Fruit fly (Drosophila melanogaster) whole organism, embryonic: ENCODE data around the gene Nin.

Experiments used
- Abd-B ChIP-seq: fragments of 200-800 bp; sonication (Bioruptor generic); optimal IDR thresholded peaks from 2 replicates; lab custom pipeline; 2018; ENCODE audit warnings: missing biosample characterization, mild to moderate bottlenecking, missing genetic modification characterization, moderate library complexity
- Adf1 ChIP-seq: fragments of 200-800 bp; sonication (Bioruptor generic); IDR thresholded peaks from 2 replicates; pipeline ENCODE4 v1.3.6; 2022; ENCODE audit warnings: missing biosample characterization, missing genetic modification characterization
- Antp ChIP-seq: fragments of 200-800 bp; sonication (Bioruptor generic); optimal IDR thresholded peaks from 3 replicates; lab custom pipeline; 2016; ENCODE audit warnings: missing biosample characterization, missing genetic modification characterization
- B-H1 ChIP-seq: fragments of 200-800 bp; sonication (Bioruptor generic); IDR thresholded peaks from 3 replicates; pipeline ENCODE4 v1.3.6; 2022; ENCODE audit warnings: missing biosample characterization, missing genetic modification characterization
- CG10267 ChIP-seq: fragments of 200-800 bp; sonication (Bioruptor generic); optimal IDR thresholded peaks from 2 replicates; lab custom pipeline; 2018; ENCODE audit warnings: missing biosample characterization, mild to moderate bottlenecking, missing genetic modification characterization, moderate library complexity
- CG10543 ChIP-seq: fragments of 200-800 bp; sonication (Bioruptor generic); optimal IDR thresholded peaks from 3 replicates; lab custom pipeline; 2017; ENCODE audit warnings: missing biosample characterization, mild to moderate bottlenecking, missing genetic modification characterization, moderate library complexity
- CG11696 ChIP-seq: fragments of 200-800 bp; sonication (Bioruptor generic); IDR thresholded peaks from 2 replicates; pipeline ENCODE4 v1.3.6; 2022; ENCODE audit warnings: missing biosample characterization, missing genetic modification characterization
- CG15601 ChIP-seq: fragments of 200-800 bp; sonication (Bioruptor generic); optimal IDR thresholded peaks from 3 replicates; lab custom pipeline; 2019; ENCODE audit warnings: missing biosample characterization, mild to moderate bottlenecking, missing genetic modification characterization, moderate library complexity
- CG15696 ChIP-seq: fragments of 200-800 bp; sonication (Bioruptor generic); optimal IDR thresholded peaks from 2 replicates; lab custom pipeline; 2019; ENCODE audit warnings: missing biosample characterization, mild to moderate bottlenecking, missing genetic modification characterization, moderate library complexity
- CG16779 ChIP-seq: fragments of 200-800 bp; sonication (Bioruptor generic); IDR thresholded peaks from 2 replicates; pipeline ENCODE4 v1.3.6; 2022; ENCODE audit warnings: missing biosample characterization, missing genetic modification characterization
- CG16813 ChIP-seq: fragments of 200-800 bp; sonication (Bioruptor generic); IDR thresholded peaks from 3 replicates; pipeline ENCODE4 v1.3.6; 2022; ENCODE audit warnings: missing biosample characterization, missing genetic modification characterization; ENCODE audit not compliant: partially characterized antibody
- CG18011 ChIP-seq: fragments of 200-800 bp; sonication (Bioruptor generic); optimal IDR thresholded peaks from 2 replicates; lab custom pipeline; 2017; ENCODE audit warnings: missing biosample characterization, missing genetic modification characterization, mild to moderate bottlenecking, moderate library complexity, missing genotype
- CG18599 ChIP-seq: fragments of 200-800 bp; sonication (Bioruptor generic); optimal IDR thresholded peaks from 3 replicates; lab custom pipeline; 2017; ENCODE audit warnings: missing biosample characterization, missing genetic modification characterization, mild to moderate bottlenecking, moderate library complexity, missing genetic modification reagents
- CG2875 ChIP-seq: fragments of 200-800 bp; sonication (Bioruptor generic); optimal IDR thresholded peaks from 2 replicates; lab custom pipeline; 2017; ENCODE audit warnings: missing biosample characterization, mild to moderate bottlenecking, missing genetic modification characterization, missing genetic modification reagents
- CG3065 ChIP-seq: fragments of 200-800 bp; sonication (Bioruptor generic); optimal IDR thresholded peaks from 2 replicates; lab custom pipeline; 2016; ENCODE audit warnings: missing biosample characterization, missing genetic modification characterization
- CG32772 ChIP-seq: fragments of 200-800 bp; sonication (Bioruptor generic); IDR thresholded peaks from 2 replicates; pipeline ENCODE4 v1.3.6; 2022; ENCODE audit warnings: missing biosample characterization, missing genetic modification characterization
- CG34376 ChIP-seq: fragments of 200-800 bp; sonication (Bioruptor generic); optimal IDR thresholded peaks from 2 replicates; lab custom pipeline; 2018; ENCODE audit warnings: missing biosample characterization, mild to moderate bottlenecking, missing genetic modification characterization
- E2f2 ChIP-seq: fragments of 200-800 bp; sonication (Bioruptor generic); IDR thresholded peaks from 2 replicates; pipeline ENCODE4 v1.3.6; 2022; ENCODE audit warnings: missing biosample characterization, missing genetic modification characterization
- Hey ChIP-seq: fragments of 200-800 bp; sonication (Bioruptor generic); optimal IDR thresholded peaks from 3 replicates; lab custom pipeline; 2018; ENCODE audit warnings: missing biosample characterization, mild to moderate bottlenecking, missing genetic modification characterization
- Max ChIP-seq: fragments of 200-800 bp; sonication (Bioruptor generic); optimal IDR thresholded peaks from 2 replicates; lab custom pipeline; 2016; ENCODE audit warnings: missing biosample characterization, mild to moderate bottlenecking, missing genetic modification characterization
- Meics ChIP-seq: fragments of 200-800 bp; sonication (Bioruptor generic); optimal IDR thresholded peaks from 2 replicates; lab custom pipeline; 2017; ENCODE audit warnings: missing biosample characterization, mild to moderate bottlenecking, missing genetic modification characterization
- PHDP ChIP-seq: fragments of 200-800 bp; sonication (Bioruptor generic); optimal IDR thresholded peaks from 3 replicates; lab custom pipeline; 2018; ENCODE audit warnings: missing biosample characterization, mild to moderate bottlenecking, missing genetic modification characterization, moderate library complexity
- Rx ChIP-seq: fragments of 200-800 bp; sonication (Bioruptor generic); IDR thresholded peaks from 2 replicates; pipeline ENCODE4 v1.3.6; 2022; ENCODE audit warnings: missing biosample characterization, missing genetic modification characterization
- Scr ChIP-seq: fragments of 200-800 bp; sonication (Bioruptor generic); IDR thresholded peaks from 2 replicates; pipeline ENCODE4 v1.3.6; 2022; ENCODE audit warnings: missing biosample characterization, missing genetic modification characterization; ENCODE audit not compliant: partially characterized antibody
- Sin3A ChIP-seq: fragments of >200 bp; optimal IDR thresholded peaks from 2 replicates; lab custom pipeline; 2018
- Sry-β ChIP-seq: fragments of 200-800 bp; sonication (Bioruptor generic); optimal IDR thresholded peaks from 2 replicates; lab custom pipeline; 2018; ENCODE audit warnings: missing biosample characterization, mild to moderate bottlenecking, missing genetic modification characterization, moderate library complexity
- Stat92E ChIP-seq, 3 experiments: fragments of >200 bp in 2 of 3; fragments of 200-800 bp in 1 of 3; sonication (Bioruptor generic) in 1 of 3; optimal IDR thresholded peaks; 2 replicates each; lab custom pipeline; 2017 to 2019; ENCODE audit warnings: missing biosample characterization in 3 of 3, missing genetic modification characterization in 3 of 3, mild to moderate bottlenecking in 1 of 3, moderate library complexity in 1 of 3
- Trl ChIP-seq, 3 experiments: fragments of >200 bp in 2 of 3; fragments of 200-800 bp in 1 of 3; sonication (Bioruptor generic) in 1 of 3; optimal IDR thresholded peaks; 2 replicates in 1 of 3; 3 replicates in 2 of 3; lab custom pipeline; 2016 to 2017; ENCODE audit warnings: missing biosample characterization in 1 of 3, missing genetic modification characterization in 1 of 3
- ac ChIP-seq: fragments of 200-800 bp; sonication (Bioruptor generic); optimal IDR thresholded peaks from 3 replicates; lab custom pipeline; 2017; ENCODE audit warnings: missing biosample characterization, mild to moderate bottlenecking, missing genetic modification characterization
- chn ChIP-seq: fragments of 200-800 bp; sonication (Bioruptor generic); optimal IDR thresholded peaks from 2 replicates; lab custom pipeline; 2016; ENCODE audit warnings: missing biosample characterization, missing genetic modification characterization
- ci ChIP-seq: fragments of 200-800 bp; sonication (Bioruptor generic); IDR thresholded peaks from 3 replicates; pipeline ENCODE4 v1.3.6; 2022; ENCODE audit warnings: missing biosample characterization, missing genetic modification characterization
- dan ChIP-seq: fragments of 200-800 bp; sonication (Bioruptor generic); IDR thresholded peaks from 2 replicates; pipeline ENCODE4 v1.3.6; 2022; ENCODE audit warnings: missing biosample characterization, missing genetic modification characterization
- dmrt11E ChIP-seq: fragments of 200-800 bp; sonication (Bioruptor generic); optimal IDR thresholded peaks from 3 replicates; lab custom pipeline; 2018; ENCODE audit warnings: missing biosample characterization, mild to moderate bottlenecking, missing genetic modification characterization, moderate library complexity
- dpn ChIP-seq, 2 experiments: fragments of 200-800 bp; sonication (Bioruptor generic); optimal IDR thresholded peaks; 3 replicates each; lab custom pipeline; 2016; ENCODE audit warnings: missing biosample characterization in 2 of 2, missing genetic modification characterization in 2 of 2
- dysf ChIP-seq: fragments of 200-800 bp; sonication (Bioruptor generic); IDR thresholded peaks from 3 replicates; pipeline ENCODE4 v1.3.6; 2022; ENCODE audit warnings: missing biosample characterization, missing genetic modification characterization
- gce ChIP-seq: fragments of 200-800 bp; sonication (Bioruptor generic); IDR thresholded peaks from 3 replicates; pipeline ENCODE4 v1.3.6; 2022; ENCODE audit warnings: missing biosample characterization, missing genetic modification characterization
- hbn ChIP-seq: fragments of 200-800 bp; sonication (Bioruptor generic); IDR thresholded peaks from 2 replicates; pipeline ENCODE4 v1.3.6; 2022; ENCODE audit warnings: missing biosample characterization, missing genetic modification characterization; ENCODE audit not compliant: partially characterized antibody
- ind ChIP-seq: fragments of 200-800 bp; sonication (Bioruptor generic); optimal IDR thresholded peaks from 3 replicates; lab custom pipeline; 2016; ENCODE audit warnings: missing biosample characterization, missing genetic modification characterization
- inv ChIP-seq: fragments of 200-800 bp; sonication (Bioruptor generic); IDR thresholded peaks from 2 replicates; pipeline ENCODE4 v1.3.6; 2022; ENCODE audit warnings: missing biosample characterization, missing genetic modification characterization; ENCODE audit not compliant: partially characterized antibody
- p53 ChIP-seq: fragments of 200-800 bp; sonication (Bioruptor generic); optimal IDR thresholded peaks from 2 replicates; lab custom pipeline; 2016; ENCODE audit warnings: missing biosample characterization, missing genetic modification characterization
- pan ChIP-seq, 4 experiments: fragments of >200 bp in 3 of 4; fragments of 200-800 bp in 1 of 4; sonication (Bioruptor generic) in 1 of 4; optimal IDR thresholded peaks in 3 of 4; IDR thresholded peaks in 1 of 4; 2 replicates each; pipeline versions ENCODE4 v1.3.6 to Lab custom; 2017 to 2022; ENCODE audit warnings: missing biosample characterization in 2 of 4, missing genetic modification characterization in 2 of 4, mixed read lengths in 1 of 4
- pfk ChIP-seq: fragments of 200-800 bp; sonication (Bioruptor generic); optimal IDR thresholded peaks from 2 replicates; lab custom pipeline; 2018; ENCODE audit warnings: missing biosample characterization, mild to moderate bottlenecking, missing genetic modification characterization, moderate library complexity
- sob ChIP-seq: fragments of 200-800 bp; sonication (Bioruptor generic); IDR thresholded peaks from 2 replicates; pipeline ENCODE4 v1.3.6; 2022; ENCODE audit warnings: missing biosample characterization, missing genetic modification characterization
- tgo ChIP-seq: fragments of 200-800 bp; sonication (Bioruptor generic); IDR thresholded peaks from 3 replicates; pipeline ENCODE4 v1.3.6; 2022; ENCODE audit warnings: missing biosample characterization, missing genetic modification characterization
- trem ChIP-seq: fragments of 200-800 bp; optimal IDR thresholded peaks from 3 replicates; lab custom pipeline; 2019; ENCODE audit warnings: missing biosample characterization, mild to moderate bottlenecking, missing genetic modification characterization, moderate library complexity
- ttk ChIP-seq: fragments of 200-800 bp; sonication (Bioruptor generic); IDR thresholded peaks from 2 replicates; pipeline ENCODE4 v2.1.2; 2022; ENCODE audit warnings: missing biosample characterization, missing genetic modification characterization
- vvl ChIP-seq: fragments of 200-800 bp; sonication (Bioruptor generic); IDR thresholded peaks from 2 replicates; pipeline ENCODE4 v1.3.6; 2022; ENCODE audit warnings: missing biosample characterization, missing genetic modification characterization

Nin gene

dm6 chr2L:5324958-5325850, 46.9 kb upstream of the Nin start (continued):
- peak; percentile 22 for TF ChIP-seq CG18011 (GFP tag; lab: Kevin White, UChicago)
- TF ChIP-seq Max (GFP tag; lab: Kevin White, UChicago) = no peak
- TF ChIP-seq gce (GFP tag; lab: Robert Waterston, UW) = no peak
- peak; percentile 79 for TF ChIP-seq Sin3A (lab: Kevin White, UChicago)
- TF ChIP-seq CG2875 = peak; percentile 19
- TF ChIP-seq ci (GFP tag; lab: Robert Waterston, UW) = peak; percentile 59; the same call in 2 of the 3 replicates
- TF ChIP-seq ind = peak; percentile 53
- no peak for TF ChIP-seq pfk (GFP tag; lab: Kevin White, UChicago)
- TF ChIP-seq inv (GFP tag; lab: Robert Waterston, UW) = peak; percentile 57; the same call in 1 of the 2 replicates
- peak; percentile 41; the same call in 2 of the 3 replicates for TF ChIP-seq B-H1 (GFP tag; lab: Robert Waterston, UW)
- peak; percentile 58 for TF ChIP-seq Adf1 (GFP tag; lab: Robert Waterston, UW)
- TF ChIP-seq CG10267 = no peak
- TF ChIP-seq E2f2 (GFP tag; lab: Robert Waterston, UW) = peak; percentile 19; the same call in 1 of the 2 replicates
- peak; percentile 41 for TF ChIP-seq Antp (GFP tag; lab: Kevin White, UChicago)
- TF ChIP-seq Hey (tag; lab: Kevin White, UChicago) = no peak
- no peak for TF ChIP-seq Trl (optimal IDR thresholded peaks at IDR 0.05; lab: Kevin White, UChicago)
- TF ChIP-seq Trl (GFP tag; optimal IDR thresholded peaks at IDR 0.05; lab: Kevin White, UChicago) = peak; percentile 42
- peak; percentile 19 for TF ChIP-seq CG10543 (GFP tag; lab: Kevin White, UChicago)
- peak in 1 of 3 experiments; percentile 86 for TF ChIP-seq Stat92E (GFP tag; optimal IDR thresholded peaks at IDR 0.05; lab: Kevin White, UChicago)
- no peak for TF ChIP-seq CG15601 (tag; lab: Kevin White, UChicago)
- TF ChIP-seq ac (GFP tag; lab: Kevin White, UChicago) = no peak
- TF ChIP-seq sob (GFP tag; lab: Robert Waterston, UW) = peak; percentile 69
- peak; percentile 71 for TF ChIP-seq dysf (GFP tag; lab: Robert Waterston, UW)
- no peak for TF ChIP-seq CG34376 (GFP tag; lab: Kevin White, UChicago)
- TF ChIP-seq hbn = peak; percentile 46; the same call in 1 of the 2 replicates
- TF ChIP-seq Rx = peak; percentile 53
- TF ChIP-seq Meics (GFP tag; lab: Kevin White, UChicago) = peak; percentile 45
- TF ChIP-seq dpn (GFP tag; optimal IDR thresholded peaks at IDR 0.05; lab: Kevin White, UChicago) = peak; percentile 49 to 62
- TF ChIP-seq CG32772 (GFP tag; lab: Robert Waterston, UW) = peak; percentile 64
- no peak for TF ChIP-seq CG15696 (tag; lab: Kevin White, UChicago)
- no peak for TF ChIP-seq CG3065 (GFP tag; lab: Kevin White, UChicago)
- TF ChIP-seq chn (GFP tag; lab: Kevin White, UChicago) = peak; percentile 48
- peak; percentile 68 for TF ChIP-seq tgo (GFP tag; lab: Robert Waterston, UW)
- TF ChIP-seq CG16813 (GFP tag; lab: Robert Waterston, UW) = peak; percentile 71
- no peak for TF ChIP-seq p53 (GFP tag; lab: Kevin White, UChicago)
- TF ChIP-seq Sry-β = peak; percentile 1
- TF ChIP-seq CG16779 (GFP tag; lab: Robert Waterston, UW) = 0 out of 2 replicates have a peak, but pooled peaks have one; percentile 42
- peak; percentile 56 for TF ChIP-seq CG18599 (GFP tag; lab: Kevin White, UChicago)
- peak; percentile 83 for TF ChIP-seq CG11696
- peak; percentile 77 for TF ChIP-seq Scr (GFP tag; lab: Robert Waterston, UW)
- peak; percentile 68 for TF ChIP-seq ttk
- peak; percentile 19 for TF ChIP-seq trem
- TF ChIP-seq Abd-B (GFP tag; lab: Kevin White, UChicago) = peak; percentile 3
- peak; percentile 78 for TF ChIP-seq vvl (GFP tag; lab: Robert Waterston, UW)
- TF ChIP-seq dan (GFP tag; lab: Robert Waterston, UW) = no peak
- TF ChIP-seq PHDP (tag; lab: Kevin White, UChicago) = peak; percentile 21
- TF ChIP-seq pan (optimal IDR thresholded peaks at IDR 0.05; lab: Kevin White, UChicago) = no peak
- TF ChIP-seq pan (GFP tag; optimal IDR thresholded peaks at IDR 0.05 in 1 of 2, IDR thresholded peaks at IDR 0.05 in 1 of 2) = peak in 1 of 2 experiments; percentile 72
- no peak for TF ChIP-seq dmrt11E (tag; lab: Kevin White, UChicago)
